Worm (Caenorhabditis elegans) whole organism, L4 larva: Measurements from ENCODE around the gene dhhc-10.

Experiments
- F10B5.3 ChIP-seq: sonication (generic microtip); optimal IDR thresholded peaks from 2 replicates; lab custom pipeline; 2016; ENCODE audit warnings: mild to moderate bottlenecking, missing genetic modification characterization, missing compliant biosample characterization
- F26F4.8 ChIP-seq: fragments of 200-800 bp; sonication (Bioruptor generic); conservative IDR thresholded peaks from 2 replicates; pipeline ENCODE4 v1.3.6; 2022; ENCODE audit warnings: missing genetic modification characterization, missing compliant biosample characterization
- F44E2.7 ChIP-seq: fragments of 200-800 bp; sonication (Bioruptor generic); IDR thresholded peaks from 2 replicates; pipeline ENCODE4 v2.1.2; 2022; ENCODE audit warnings: missing genetic modification characterization, missing compliant biosample characterization
- R02D3.7 ChIP-seq: fragments of 150-350 bp; sonication (generic microtip); optimal IDR thresholded peaks from 3 replicates; lab custom pipeline; 2014; ENCODE audit warnings: missing biosample characterization, missing genetic modification characterization
- Y105C5A.15 ChIP-seq: fragments of 200-800 bp; sonication (Bioruptor generic); IDR thresholded peaks from 2 replicates; pipeline ENCODE4 v1.3.6; 2022; ENCODE audit warnings: missing genetic modification characterization, missing compliant biosample characterization
- Y48G9A.11 ChIP-seq: fragments of 200-800 bp; sonication (Bioruptor generic); IDR thresholded peaks from 2 replicates; pipeline ENCODE4 v1.3.6; 2022; ENCODE audit warnings: missing genetic modification reagents, missing genetic modification characterization, missing compliant biosample characterization
- ZK546.5 ChIP-seq, 2 experiments: sonication (generic microtip); optimal IDR thresholded peaks; 2 replicates each; lab custom pipeline; 2017; ENCODE audit warnings: missing biosample characterization in 2 of 2, missing genetic modification characterization in 2 of 2
- arid-1 ChIP-seq: fragments of 200-800 bp; sonication (Bioruptor generic); conservative IDR thresholded peaks from 2 replicates; pipeline ENCODE4 v1.3.6; 2022; ENCODE audit warnings: missing genetic modification reagents, missing genetic modification characterization, missing compliant biosample characterization
- attf-4 ChIP-seq: sonication (generic microtip); optimal IDR thresholded peaks from 3 replicates; lab custom pipeline; 2017; ENCODE audit warnings: missing biosample characterization, missing genetic modification characterization
- ceh-20 ChIP-seq: fragments of 200-800 bp; sonication (Bioruptor generic); IDR thresholded peaks from 2 replicates; pipeline ENCODE4 v1.3.6; 2022; ENCODE audit warnings: missing genetic modification reagents, missing genetic modification characterization, missing compliant biosample characterization
- ceh-28 ChIP-seq: fragments of 150-350 bp; optimal IDR thresholded peaks from 2 replicates; lab custom pipeline; 2014; ENCODE audit warnings: missing biosample characterization, missing genetic modification reagents, missing genetic modification characterization
- ceh-44 ChIP-seq: fragments of 200-800 bp; sonication (Bioruptor generic); IDR thresholded peaks from 2 replicates; pipeline ENCODE4 v1.3.6; 2022; ENCODE audit warnings: missing genetic modification reagents, missing genetic modification characterization, missing compliant biosample characterization
- ceh-62 ChIP-seq: sonication (generic microtip); optimal IDR thresholded peaks from 2 replicates; lab custom pipeline; 2017; ENCODE audit warnings: missing biosample characterization, missing genetic modification characterization
- cey-2 ChIP-seq: sonication (generic microtip); optimal IDR thresholded peaks from 3 replicates; lab custom pipeline; 2017; ENCODE audit warnings: missing genetic modification characterization, mild to moderate bottlenecking, missing compliant biosample characterization, antibody characterized with exemption, borderline replicate concordance; ENCODE audit not compliant: insufficient read depth
- daf-16 ChIP-seq, 3 experiments: sonication (generic microtip); optimal IDR thresholded peaks; 2 replicates each; lab custom pipeline; 2016 to 2017; ENCODE audit warnings: missing genetic modification characterization in 3 of 3, missing genetic modification reagents in 3 of 3, mild to moderate bottlenecking in 2 of 3, missing compliant biosample characterization in 2 of 3, missing biosample characterization in 1 of 3, moderate library complexity in 1 of 3
- daf-19 ChIP-seq: fragments of 200-800 bp; sonication (Bioruptor generic); conservative IDR thresholded peaks from 2 replicates; pipeline ENCODE4 v1.3.6; 2022; ENCODE audit warnings: missing genetic modification characterization, missing compliant biosample characterization
- dmd-8 ChIP-seq: fragments of 200-800 bp; sonication (Bioruptor generic); IDR thresholded peaks from 2 replicates; pipeline ENCODE4 v1.3.6; 2022; ENCODE audit warnings: missing genetic modification characterization, missing compliant biosample characterization
- dpl-1 ChIP-seq: fragments of 150-350 bp; optimal IDR thresholded peaks from 2 replicates; lab custom pipeline; 2014; ENCODE audit warnings: missing biosample characterization, missing genetic modification reagents, missing genetic modification characterization
- egl-27 ChIP-seq: sonication (generic microtip); optimal IDR thresholded peaks from 3 replicates; lab custom pipeline; 2017; ENCODE audit warnings: missing biosample characterization, missing genetic modification reagents, missing genetic modification characterization
- egl-43 ChIP-seq: fragments of 200-800 bp; sonication (Bioruptor generic); IDR thresholded peaks from 2 replicates; pipeline ENCODE4 v1.3.6; 2022; ENCODE audit warnings: missing genetic modification reagents, missing genetic modification characterization, missing compliant biosample characterization
- hif-1 ChIP-seq, 2 experiments: sonication (generic microtip); optimal IDR thresholded peaks; 2 replicates each; lab custom pipeline; 2016 to 2017; ENCODE audit warnings: missing compliant biosample characterization in 2 of 2, missing genetic modification characterization in 2 of 2, missing genetic modification reagents in 2 of 2, missing genotype in 2 of 2, mild to moderate bottlenecking in 1 of 2
- hlh-11 ChIP-seq: fragments of 200-800 bp; sonication (Bioruptor generic); optimal IDR thresholded peaks from 2 replicates; lab custom pipeline; 2018; ENCODE audit warnings: mild to moderate bottlenecking, missing genetic modification characterization, missing compliant biosample characterization
- lin-1 ChIP-seq: fragments of 200-800 bp; sonication (Bioruptor generic); IDR thresholded peaks from 2 replicates; pipeline ENCODE4 v1.3.6; 2022; ENCODE audit warnings: missing genetic modification reagents, missing genetic modification characterization, missing compliant biosample characterization
- lin-29 ChIP-seq: fragments of 200-800 bp; sonication (Bioruptor generic); IDR thresholded peaks from 2 replicates; pipeline ENCODE4 v1.3.6; 2022; ENCODE audit warnings: missing genetic modification reagents, missing genetic modification characterization, missing compliant biosample characterization
- lin-38 ChIP-seq: fragments of 200-800 bp; sonication (Bioruptor generic); IDR thresholded peaks from 2 replicates; pipeline ENCODE4 v1.3.6; 2022; ENCODE audit warnings: missing genetic modification reagents, missing genetic modification characterization, missing compliant biosample characterization
- lin-39 ChIP-seq: fragments of 150-350 bp; optimal IDR thresholded peaks from 2 replicates; lab custom pipeline; 2014; ENCODE audit warnings: missing biosample characterization, missing genetic modification reagents, missing genetic modification characterization
- lsy-2 ChIP-seq, 2 experiments: fragments of 150-350 bp in 1 of 2; sonication (generic microtip) in 1 of 2; optimal IDR thresholded peaks; 2 replicates each; lab custom pipeline; 2014 to 2017; ENCODE audit warnings: missing biosample characterization in 2 of 2, missing genetic modification characterization in 2 of 2
- madf-5 ChIP-seq, 2 experiments: fragments of 200-800 bp; sonication (Bioruptor generic); IDR thresholded peaks; 2 replicates each; pipeline ENCODE4 v1.3.6; 2022; ENCODE audit warnings: missing compliant biosample characterization in 2 of 2, missing genetic modification characterization in 2 of 2
- madf-9 ChIP-seq: fragments of 200-800 bp; sonication (Bioruptor generic); conservative IDR thresholded peaks from 2 replicates; pipeline ENCODE4 v1.3.6; 2022; ENCODE audit warnings: missing genetic modification reagents, missing genetic modification characterization, missing compliant biosample characterization
- mdl-1 ChIP-seq, 2 experiments: fragments of 150-350 bp in 1 of 2; sonication (generic microtip) in 1 of 2; optimal IDR thresholded peaks; 2 replicates each; lab custom pipeline; 2014 to 2017; ENCODE audit warnings: missing biosample characterization in 2 of 2, missing genetic modification characterization in 2 of 2
- mdt-29 ChIP-seq: fragments of 200-800 bp; sonication (Bioruptor generic); IDR thresholded peaks from 2 replicates; pipeline ENCODE4 v1.3.6; 2022; ENCODE audit warnings: missing genetic modification reagents, missing genetic modification characterization, missing compliant biosample characterization
- mxl-3 ChIP-seq: fragments of 200-800 bp; sonication (Bioruptor generic); optimal IDR thresholded peaks from 2 replicates; lab custom pipeline; 2018; ENCODE audit warnings: mild to moderate bottlenecking, missing genetic modification characterization, missing compliant biosample characterization
- nhr-10 ChIP-seq: fragments of 150-350 bp; optimal IDR thresholded peaks from 2 replicates; lab custom pipeline; 2014; ENCODE audit warnings: missing biosample characterization, missing genetic modification characterization
- nhr-111 ChIP-seq: fragments of 200-800 bp; sonication (Bioruptor generic); optimal IDR thresholded peaks from 2 replicates; lab custom pipeline; 2018; ENCODE audit warnings: mild to moderate bottlenecking, missing genetic modification characterization, missing compliant biosample characterization
- nhr-28 ChIP-seq: fragments of 150-350 bp; optimal IDR thresholded peaks from 2 replicates; lab custom pipeline; 2014; ENCODE audit warnings: missing biosample characterization, missing genetic modification characterization
- nhr-48 ChIP-seq: sonication (generic microtip); optimal IDR thresholded peaks from 2 replicates; lab custom pipeline; 2016; ENCODE audit warnings: mild to moderate bottlenecking, missing genetic modification characterization, missing compliant biosample characterization
- nhr-6 ChIP-seq: fragments of 150-350 bp; optimal IDR thresholded peaks from 2 replicates; lab custom pipeline; 2014; ENCODE audit warnings: missing biosample characterization, missing genetic modification characterization
- php-3 ChIP-seq: fragments of 200-800 bp; sonication (Bioruptor generic); IDR thresholded peaks from 2 replicates; pipeline ENCODE4 v1.3.6; 2022; ENCODE audit warnings: missing genetic modification reagents, missing genetic modification characterization, missing compliant biosample characterization
- set-16 ChIP-seq: fragments of 200-800 bp; sonication (Bioruptor generic); IDR thresholded peaks from 2 replicates; pipeline ENCODE4 v1.3.6; 2022; ENCODE audit warnings: missing genetic modification reagents, missing genetic modification characterization, missing compliant biosample characterization
- snpc-1.2 ChIP-seq: fragments of 200-800 bp; sonication (Bioruptor generic); IDR thresholded peaks from 2 replicates; pipeline ENCODE4 v1.3.6; 2022; ENCODE audit warnings: missing genetic modification reagents, missing genetic modification characterization, missing compliant biosample characterization
- spr-1 ChIP-seq: sonication (generic microtip); optimal IDR thresholded peaks from 2 replicates; lab custom pipeline; 2016; ENCODE audit warnings: mild to moderate bottlenecking, missing genetic modification characterization, missing compliant biosample characterization
- tag-97 ChIP-seq: fragments of 200-800 bp; sonication (Bioruptor generic); IDR thresholded peaks from 2 replicates; pipeline ENCODE4 v1.3.6; 2022; ENCODE audit warnings: missing genetic modification characterization, missing compliant biosample characterization
- tra-1 ChIP-seq: fragments of 200-800 bp; sonication (Bioruptor generic); IDR thresholded peaks from 2 replicates; pipeline ENCODE4 v1.3.6; 2022; ENCODE audit warnings: missing genetic modification reagents, missing genetic modification characterization, missing compliant biosample characterization
- unc-130 ChIP-seq: sonication (generic microtip); optimal IDR thresholded peaks from 2 replicates; lab custom pipeline; 2016; ENCODE audit warnings: missing genetic modification reagents, missing genetic modification characterization, missing compliant biosample characterization
- unc-62 ChIP-seq, 3 experiments: fragments of 150-350 bp in 1 of 3; sonication (generic microtip); optimal IDR thresholded peaks in 2 of 3; peaks in 1 of 3; 1 replicate in 1 of 3; 2 replicates in 2 of 3; lab custom pipeline; 2014 to 2017; ENCODE audit warnings: missing biosample characterization in 3 of 3, missing genetic modification characterization in 3 of 3, missing genetic modification reagents in 3 of 3, missing genotype in 1 of 3
- zag-1 ChIP-seq: fragments of 150-350 bp; optimal IDR thresholded peaks from 2 replicates; lab custom pipeline; 2014; ENCODE audit warnings: missing biosample characterization, missing genetic modification characterization
- zfp-2 ChIP-seq: sonication (generic microtip); optimal IDR thresholded peaks from 2 replicates; lab custom pipeline; 2016; ENCODE audit warnings: mild to moderate bottlenecking, missing genetic modification characterization, missing compliant biosample characterization
- zfp-3 ChIP-seq: fragments of 200-800 bp; sonication (Bioruptor generic); conservative IDR thresholded peaks from 2 replicates; pipeline ENCODE4 v1.3.6; 2022; ENCODE audit warnings: missing genetic modification reagents, missing genetic modification characterization, missing compliant biosample characterization

Gene dhhc-10

ce11 chrX:4711698-4712329 is 4.8 kb downstream of the dhhc-10 start, which contains the start of the genes dnj-14 and glit-1 (continued):
- no peak for TF ChIP-seq zfp-3 (GFP tag; lab: Robert Waterston, UW)
- TF ChIP-seq dpl-1: peak; percentile 76
- TF ChIP-seq mdl-1 (tag; optimal IDR thresholded peaks at IDR 0.05; lab: Kevin White, UChicago): peak; percentile 21 to 91
- peak; percentile 91 for TF ChIP-seq lin-38
- TF ChIP-seq dmd-8: no peak
- TF ChIP-seq ceh-20 (GFP tag; lab: Robert Waterston, UW): peak; percentile 69
- no peak for TF ChIP-seq zag-1 (tag; lab: Kevin White, UChicago)
- TF ChIP-seq ceh-28 (tag; lab: Kevin White, UChicago): peak; percentile 16
- TF ChIP-seq ZK546.5 (tag; optimal IDR thresholded peaks at IDR 0.05; lab: Kevin White, UChicago): peak in 1 of 2 experiments; percentile 67
- TF ChIP-seq nhr-6: peak; percentile 82
- TF ChIP-seq lin-29 (GFP tag; lab: Robert Waterston, UW): no peak
- TF ChIP-seq php-3 (GFP tag; lab: Robert Waterston, UW): peak; percentile 89
- no peak for TF ChIP-seq nhr-111 (GFP tag; lab: Kevin White, UChicago)
- peak; percentile 47; the same call in 1 of the 2 replicates for TF ChIP-seq mdt-29 (GFP tag; lab: Robert Waterston, UW)
- TF ChIP-seq daf-19 (GFP tag; lab: Robert Waterston, UW): no peak
- peak; percentile 95 to 98 for TF ChIP-seq lsy-2 (tag; optimal IDR thresholded peaks at IDR 0.05; lab: Kevin White, UChicago)
- TF ChIP-seq F44E2.7: no peak
- no peak for TF ChIP-seq F26F4.8 (GFP tag; lab: Robert Waterston, UW)
- peak; percentile 29 for TF ChIP-seq F10B5.3 (tag; lab: Kevin White, UChicago)
- TF ChIP-seq nhr-28 (tag; lab: Kevin White, UChicago): peak; percentile 83
- no peak for TF ChIP-seq cey-2 (tag; lab: Kevin White, UChicago)
- peak in 1 of 2 experiments; percentile 86 for TF ChIP-seq unc-62 (GFP tag; optimal IDR thresholded peaks at IDR 0.05 in 1 of 2; lab: Kevin White, UChicago)
- TF ChIP-seq unc-62 (tag; optimal IDR thresholded peaks at IDR 0.05; lab: Kevin White, UChicago): no peak
- no peak for TF ChIP-seq egl-27 (tag; lab: Kevin White, UChicago)
- no peak for TF ChIP-seq tag-97 (GFP tag; lab: Robert Waterston, UW)
- 0 out of 4 replicates have a peak, but pooled peaks of 1 of the 2 experiments have one; percentile 40 for TF ChIP-seq madf-5 (GFP tag; IDR thresholded peaks at IDR 0.05; lab: Robert Waterston, UW)
- TF ChIP-seq hif-1 (tag; optimal IDR thresholded peaks at IDR 0.05; lab: Kevin White, UChicago): peak in 1 of 2 experiments; percentile 85
- no peak for TF ChIP-seq unc-130 (GFP tag; lab: Kevin White, UChicago)
- peak; percentile 50 for TF ChIP-seq nhr-10 (tag; lab: Kevin White, UChicago)
- no peak for TF ChIP-seq ceh-62 (tag; lab: Kevin White, UChicago)
- TF ChIP-seq hlh-11: peak; percentile 98
- TF ChIP-seq lin-1: peak; percentile 62
- TF ChIP-seq snpc-1.2 (GFP tag; lab: Robert Waterston, UW): no peak
- TF ChIP-seq Y105C5A.15 (GFP tag; lab: Robert Waterston, UW): no peak
- peak; percentile 66; the same call in 1 of the 2 replicates for TF ChIP-seq egl-43 (GFP tag; lab: Robert Waterston, UW)
- no peak for TF ChIP-seq ceh-44 (GFP tag; lab: Robert Waterston, UW)
- peak; percentile 88 for TF ChIP-seq mxl-3 (GFP tag; lab: Kevin White, UChicago)
- TF ChIP-seq nhr-48: peak; percentile 60
- no peak for TF ChIP-seq attf-4 (tag; lab: Kevin White, UChicago)
- TF ChIP-seq arid-1 (GFP tag; lab: Robert Waterston, UW): peak; percentile 30; the same call in 1 of the 2 replicates
- no peak for TF ChIP-seq Y48G9A.11 (GFP tag; lab: Robert Waterston, UW)
- TF ChIP-seq tra-1 (GFP tag; lab: Robert Waterston, UW): 0 out of 2 replicates have a peak, but pooled peaks have one; percentile 39
- no peak for TF ChIP-seq lin-39 (tag; lab: Kevin White, UChicago)
- peak; percentile 49 for TF ChIP-seq spr-1 (tag; lab: Kevin White, UChicago)
- peak; percentile 72 for TF ChIP-seq madf-9 (GFP tag; lab: Robert Waterston, UW)
- peak; percentile 33 to 46 for TF ChIP-seq daf-16 (GFP tag; optimal IDR thresholded peaks at IDR 0.05; lab: Kevin White, UChicago)
- peak; percentile 96 for TF ChIP-seq daf-16 (tag; optimal IDR thresholded peaks at IDR 0.05; lab: Kevin White, UChicago)
- TF ChIP-seq R02D3.7 (tag; lab: Kevin White, UChicago): no peak
- peak; percentile 57; the same call in 1 of the 2 replicates for TF ChIP-seq set-16
- TF ChIP-seq zfp-2 (tag; lab: Kevin White, UChicago): peak; percentile 15
